Fruit fly (Drosophila melanogaster) whole organism, larva: Measurements from ENCODE around the gene CG31832.
A peak's percentile ranks its signal among the peaks of the same experiment; 100 is the strongest.

Source experiments
- noc ChIP-seq: fragments of 200-800 bp; sonication (Bioruptor generic); optimal IDR thresholded peaks from 3 replicates; lab custom pipeline; 2019; ENCODE audit warnings: missing biosample characterization, mild to moderate bottlenecking, missing genetic modification characterization, moderate library complexity

The CG31832 gene

DNA sequence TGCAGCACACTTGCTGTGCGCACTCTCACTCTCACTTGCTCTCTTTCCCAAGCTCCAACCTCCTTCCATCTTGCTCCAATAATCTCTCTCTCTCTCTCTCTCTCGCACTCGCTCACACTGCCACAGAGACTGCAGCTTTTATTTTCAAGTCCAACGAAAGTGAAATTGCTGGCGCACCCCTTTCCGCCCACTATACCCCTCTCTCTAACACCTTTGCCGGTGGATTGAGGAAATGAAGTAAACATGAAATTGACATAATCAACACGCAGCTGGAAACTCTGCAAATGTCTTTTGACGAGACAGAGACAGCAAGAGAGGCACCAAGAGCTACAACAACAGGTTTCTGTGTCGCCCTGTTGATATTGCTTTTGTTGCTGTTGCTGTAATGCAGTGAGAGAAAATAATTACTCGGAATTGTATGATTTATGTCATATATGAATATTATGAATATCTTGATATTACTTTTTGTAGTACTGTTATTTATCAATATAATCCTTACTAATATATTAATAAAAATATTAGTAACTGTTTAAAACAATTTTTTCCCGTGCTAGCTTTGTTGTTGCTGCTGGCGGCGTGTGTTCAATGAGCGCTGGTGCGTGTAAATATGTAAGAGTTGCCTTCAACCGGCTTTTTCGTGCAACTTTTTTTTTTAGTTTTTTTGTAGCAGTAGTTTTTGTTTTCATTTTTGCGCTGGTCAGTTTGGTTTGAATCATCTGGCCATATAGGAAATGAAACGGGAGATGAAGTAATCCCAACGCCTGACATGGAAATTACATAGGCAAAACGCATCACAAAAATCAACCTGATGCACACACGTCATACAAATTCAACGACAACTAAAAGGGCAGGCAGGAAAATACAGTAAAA lies 35.7 kb downstream of the CG31832 start:
- peak; percentile 38 for TF ChIP-seq noc

- no peak for TF ChIP-seq noc
Measured at dm6 chr2L:14994834-14995506, 36.6 kb downstream of the CG31832 start.

DNA sequence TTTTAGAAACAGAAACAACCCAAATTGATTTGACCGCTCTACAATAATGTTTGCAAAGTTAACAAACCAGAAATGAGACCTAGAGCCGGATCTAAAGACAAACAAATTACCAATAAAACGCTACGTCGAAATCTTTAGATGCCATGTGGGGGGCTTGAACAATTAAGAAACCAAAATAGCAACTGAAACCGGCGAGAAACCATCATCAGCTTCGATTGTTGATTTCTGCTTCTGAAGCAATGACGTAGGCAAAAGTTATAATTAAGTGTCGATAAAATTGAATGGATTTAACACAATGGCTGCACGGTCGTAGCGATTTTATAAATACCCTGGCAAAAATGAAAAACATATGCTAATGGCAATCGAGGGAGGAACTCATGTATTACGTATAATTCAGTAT lies 38.7 kb downstream of the CG31832 start:
- TF ChIP-seq noc, result peak; percentile 16
